Worm (Caenorhabditis elegans): ENCODE data around the gene gcna-1.

DNA sequence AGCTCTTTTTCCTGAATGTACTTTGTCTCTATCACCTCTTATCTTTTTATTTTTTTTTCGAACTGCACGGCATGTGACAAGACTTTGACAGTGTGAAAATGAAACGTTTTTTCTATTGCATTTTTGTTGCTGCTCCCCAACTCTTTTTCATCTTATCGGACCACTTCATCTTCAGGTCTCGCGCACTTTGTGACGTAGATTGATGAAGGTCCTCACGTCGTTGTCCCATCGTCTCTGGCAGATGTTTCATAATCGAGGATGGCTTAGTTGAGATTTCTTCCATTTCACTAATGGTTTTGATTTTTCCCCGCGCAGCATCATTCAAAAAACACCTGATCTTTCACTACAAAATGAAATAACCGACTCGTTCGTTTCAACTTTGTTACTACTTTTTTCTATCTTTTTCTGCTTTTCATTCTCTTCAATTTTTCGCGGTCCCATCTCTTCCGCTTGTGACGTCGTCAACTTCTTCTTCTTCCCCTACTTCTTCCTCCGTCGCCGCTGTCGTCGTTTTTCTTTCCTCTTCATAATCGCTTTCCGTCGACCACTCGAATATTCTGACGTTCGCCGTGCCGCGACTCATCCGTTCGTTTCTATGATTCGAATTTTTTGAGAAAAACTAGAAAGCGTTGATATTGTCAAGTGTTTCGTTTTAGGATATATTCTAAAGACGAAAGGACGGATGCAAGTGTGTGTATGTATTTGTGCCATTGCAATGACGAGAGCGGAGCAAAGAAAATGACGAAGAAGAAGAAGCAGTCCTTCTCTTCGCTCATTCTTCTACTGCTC lies 17.5 kb downstream of the gcna-1 start, which contains the start of gene T04C9.2:
- TF ChIP-seq sea-2 (GFP tag; optimal IDR thresholded peaks at IDR 0.05) = no peak
- no peak for TF ChIP-seq tbx-2 (tag; optimal IDR thresholded peaks at IDR 0.05)
- no peak for TF ChIP-seq daf-12 (tag; optimal IDR thresholded peaks at IDR 0.05)
- TF ChIP-seq nhr-76 (tag; optimal IDR thresholded peaks at IDR 0.05) = no peak
- no peak for TF ChIP-seq elt-3 (tag; optimal IDR thresholded peaks at IDR 0.05)

Data from whole organism, L3 larva.